Worm (Caenorhabditis elegans) whole organism, L3 larva: ENCODE measurements around the gene fbxa-94.
"Not testable (repeated sequence)": the region's sequence is repeated elsewhere in the genome, so short reads cannot be mapped to it uniquely, and the experiment has no call there.

Source experiments
- R02D3.7 ChIP-seq: fragments of 150-350 bp; optimal IDR thresholded peaks from 2 replicates; lab custom pipeline; 2014; ENCODE audit warnings: missing biosample characterization, missing genetic modification characterization
- aly-2 ChIP-seq: fragments of 150-350 bp; optimal IDR thresholded peaks from 2 replicates; lab custom pipeline; 2014; ENCODE audit warnings: missing biosample characterization, missing genetic modification characterization
- ceh-16 ChIP-seq: sonication (generic microtip); optimal IDR thresholded peaks from 2 replicates; lab custom pipeline; 2017; ENCODE audit warnings: missing biosample characterization, missing genetic modification characterization
- ceh-82 ChIP-seq: fragments of 150-350 bp; optimal IDR thresholded peaks from 2 replicates; lab custom pipeline; 2014; ENCODE audit warnings: missing biosample characterization, missing genetic modification characterization
- ceh-9 ChIP-seq: sonication (generic microtip); optimal IDR thresholded peaks from 2 replicates; lab custom pipeline; 2018; ENCODE audit warnings: missing biosample characterization, missing genetic modification characterization
- daf-12 ChIP-seq: fragments of 150-350 bp; optimal IDR thresholded peaks from 2 replicates; lab custom pipeline; 2014; ENCODE audit warnings: missing biosample characterization, missing genetic modification reagents, missing genetic modification characterization
- elt-2 ChIP-seq: sonication (generic microtip); optimal IDR thresholded peaks from 2 replicates; lab custom pipeline; 2016; ENCODE audit warnings: missing genetic modification reagents, mild to moderate bottlenecking, missing genetic modification characterization, missing compliant biosample characterization
- eor-1 ChIP-seq, 2 experiments: fragments of 150-350 bp; optimal IDR thresholded peaks; 2 replicates each; lab custom pipeline; 2014 to 2018; ENCODE audit warnings: missing biosample characterization in 2 of 2, missing genetic modification characterization in 2 of 2
- fkh-10 ChIP-seq: sonication (generic microtip); optimal IDR thresholded peaks from 2 replicates; lab custom pipeline; 2017; ENCODE audit warnings: missing biosample characterization, missing genetic modification reagents, missing genetic modification characterization
- fkh-2 ChIP-seq: fragments of 150-350 bp; optimal IDR thresholded peaks from 2 replicates; lab custom pipeline; 2014; ENCODE audit warnings: missing biosample characterization, missing genetic modification reagents, missing genetic modification characterization
- lin-15B ChIP-seq: fragments of 150-350 bp; optimal IDR thresholded peaks from 2 replicates; lab custom pipeline; 2014; ENCODE audit warnings: missing biosample characterization, missing genetic modification characterization
- lin-39 ChIP-seq: fragments of 150-350 bp; optimal IDR thresholded peaks from 2 replicates; lab custom pipeline; 2018; ENCODE audit warnings: missing biosample characterization, missing genetic modification reagents, missing genetic modification characterization
- lsy-12 ChIP-seq: sonication (generic microtip); optimal IDR thresholded peaks from 2 replicates; lab custom pipeline; 2016; ENCODE audit warnings: mild to moderate bottlenecking, missing genetic modification characterization, missing compliant biosample characterization
- mml-1 ChIP-seq: fragments of 150-350 bp; sonication (generic microtip); optimal IDR thresholded peaks from 3 replicates; lab custom pipeline; 2014; ENCODE audit warnings: missing biosample characterization, missing genetic modification characterization
- nfya-1 ChIP-seq: sonication (generic microtip); optimal IDR thresholded peaks from 2 replicates; lab custom pipeline; 2017; ENCODE audit warnings: missing genetic modification characterization, mild to moderate bottlenecking, missing compliant biosample characterization, antibody characterized with exemption, moderate library complexity; ENCODE audit not compliant: insufficient read depth
- nhr-11 ChIP-seq: fragments of 150-350 bp; optimal IDR thresholded peaks from 2 replicates; lab custom pipeline; 2014; ENCODE audit warnings: missing biosample characterization, missing genetic modification characterization
- nhr-12 ChIP-seq: fragments of 150-350 bp; optimal IDR thresholded peaks from 2 replicates; lab custom pipeline; 2014; ENCODE audit warnings: missing biosample characterization, missing genetic modification characterization
- nhr-23 ChIP-seq: fragments of 150-350 bp; optimal IDR thresholded peaks from 2 replicates; lab custom pipeline; 2014; ENCODE audit warnings: missing biosample characterization, missing genetic modification reagents, missing genetic modification characterization
- nhr-28 ChIP-seq: fragments of 150-350 bp; optimal IDR thresholded peaks from 2 replicates; lab custom pipeline; 2014; ENCODE audit warnings: missing biosample characterization, missing genetic modification characterization
- nhr-43 ChIP-seq: sonication (generic microtip); optimal IDR thresholded peaks from 2 replicates; lab custom pipeline; 2016; ENCODE audit warnings: mild to moderate bottlenecking, missing genetic modification characterization, missing compliant biosample characterization; ENCODE audit not compliant: poor library complexity, severe bottlenecking
- nhr-67 ChIP-seq: fragments of 150-350 bp; optimal IDR thresholded peaks from 2 replicates; lab custom pipeline; 2014; ENCODE audit warnings: missing biosample characterization, missing genetic modification characterization
- nhr-77 ChIP-seq: fragments of 150-350 bp; optimal IDR thresholded peaks from 2 replicates; lab custom pipeline; 2014; ENCODE audit warnings: missing biosample characterization, missing genetic modification characterization
- pqm-1 ChIP-seq: fragments of 150-350 bp; optimal IDR thresholded peaks from 2 replicates; lab custom pipeline; 2017; ENCODE audit warnings: missing biosample characterization, missing genetic modification characterization, inconsistent platforms
- skn-1 ChIP-seq: fragments of 150-350 bp; optimal IDR thresholded peaks from 2 replicates; lab custom pipeline; 2014; ENCODE audit warnings: missing biosample characterization, missing genetic modification characterization
- snpc-4 ChIP-seq: fragments of 150-350 bp; optimal IDR thresholded peaks from 2 replicates; lab custom pipeline; 2014; ENCODE audit warnings: missing biosample characterization, missing genetic modification characterization
- tbx-2 ChIP-seq: sonication (generic microtip); optimal IDR thresholded peaks from 2 replicates; lab custom pipeline; 2016; ENCODE audit warnings: mild to moderate bottlenecking, missing genetic modification characterization, missing compliant biosample characterization
- unc-62 ChIP-seq: fragments of 150-350 bp; sonication (generic microtip); optimal IDR thresholded peaks from 4 replicates; lab custom pipeline; 2014; ENCODE audit warnings: missing biosample characterization, missing genetic modification reagents, missing genetic modification characterization
- ztf-11 ChIP-seq: fragments of 150-350 bp; optimal IDR thresholded peaks from 2 replicates; lab custom pipeline; 2014; ENCODE audit warnings: missing biosample characterization, missing genetic modification characterization
- ztf-4 ChIP-seq: fragments of 150-350 bp; optimal IDR thresholded peaks from 2 replicates; lab custom pipeline; 2014; ENCODE audit warnings: missing biosample characterization, missing genetic modification characterization

The fbxa-94 gene

ce11 chrV:15581440-15581839 is 8.7 kb downstream of the fbxa-94 start:
- peak; percentile 54 for TF ChIP-seq nfya-1 (tag; lab: Kevin White, UChicago)

- TF ChIP-seq nhr-11 (tag; lab: Kevin White, UChicago) = peak; percentile 2
- TF ChIP-seq lin-15B (tag; lab: Kevin White, UChicago) = peak; percentile 51
- peak; percentile 51 for TF ChIP-seq lsy-12 (tag; lab: Kevin White, UChicago)
- peak; percentile 86 for TF ChIP-seq elt-2
- peak; percentile 25 for TF ChIP-seq pqm-1 (tag; lab: Kevin White, UChicago)
- peak; percentile 19 for TF ChIP-seq nhr-43 (tag; lab: Kevin White, UChicago)
- TF ChIP-seq R02D3.7 = peak; percentile 60
These were observed 17.5 kb downstream of the fbxa-94 start, which contains the start of gene F28F8.7 for ce11 chrV:15590183-15590667. F28F8.7 (minus strand) TSS chrV:15590617.

ce11 chrV:15594573-15594972 is 21.9 kb downstream of the fbxa-94 start, which contains the start of gene fbxa-139:
fbxa-139 (minus strand) TSS chrV:15594673.
- TF ChIP-seq fkh-2 (tag; lab: Kevin White, UChicago) (no peak), nhr-28 (tag; lab: Kevin White, UChicago) (no peak), ceh-16 (tag; lab: Kevin White, UChicago) (no peak), aly-2 (tag; lab: Kevin White, UChicago) (no peak), nhr-77 (tag; lab: Kevin White, UChicago) (no peak), nhr-12 (tag; lab: Kevin White, UChicago) (no peak), lsy-12 (tag; lab: Kevin White, UChicago) (no peak), R02D3.7 (no peak), unc-62 (GFP tag; lab: Kevin White, UChicago) (no peak)

- TF ChIP-seq fkh-10 (GFP tag; lab: Kevin White, UChicago); fkh-2 (tag; lab: Kevin White, UChicago); mml-1: not testable (repeated sequence)
These were observed 27.0 kb downstream of the fbxa-94 start, which contains the start of gene B0391.14 for ce11 chrV:15599762-15600161. B0391.14 (minus strand) TSS chrV:15599862.

ce11 chrV:15602253-15602652 is 29.5 kb downstream of the fbxa-94 start, which contains the start of gene fbxa-152:
fbxa-152 (minus strand) TSS chrV:15602353.
- TF ChIP-seq skn-1 (no peak), ceh-16 (tag; lab: Kevin White, UChicago) (no peak), eor-1 (tag; optimal IDR thresholded peaks at IDR 0.05; lab: Kevin White, UChicago) (no peak)

- TF ChIP-seq snpc-4 (tag; lab: Kevin White, UChicago) (no peak), tbx-2 (tag; lab: Kevin White, UChicago) (no peak), skn-1 (no peak), mml-1 (no peak), lsy-12 (tag; lab: Kevin White, UChicago) (no peak), aly-2 (tag; lab: Kevin White, UChicago) (no peak), elt-2 (no peak), nhr-23 (tag; lab: Kevin White, UChicago) (no peak), ztf-11 (tag; lab: Kevin White, UChicago) (no peak), ceh-9 (tag; lab: Kevin White, UChicago) (no peak), fkh-10 (GFP tag; lab: Kevin White, UChicago) (no peak)
These were observed 32.3 kb downstream of the fbxa-94 start, which contains the start of gene fbxa-154 for ce11 chrV:15605045-15605444. fbxa-154 (minus strand) TSS chrV:15605145.

ce11 chrV:15610350-15610940 is 37.7 kb downstream of the fbxa-94 start, which contains the start of the genes fbxa-153 and str-12:
fbxa-153 (minus strand) TSS chrV:15610384.
str-12 (plus strand) TSS chrV:15610890.
- TF ChIP-seq lin-39 (tag; lab: Kevin White, UChicago) (peak; percentile 46), ceh-82 (no peak), daf-12 (no peak), ztf-4 (tag; lab: Kevin White, UChicago) (no peak), ceh-16 (tag; lab: Kevin White, UChicago) (no peak), nhr-67 (tag; lab: Kevin White, UChicago) (no peak), snpc-4 (tag; lab: Kevin White, UChicago) (peak; percentile 23), lin-15B (tag; lab: Kevin White, UChicago) (peak; percentile 20), aly-2 (tag; lab: Kevin White, UChicago) (no peak)
